Worm (Caenorhabditis elegans) whole organism, L1 larva: ENCODE results near the gene ceh-37.

ENCODE experiments used
- C04F5.9 ChIP-seq: sonication (generic microtip); optimal IDR thresholded peaks from 2 replicates; lab custom pipeline; 2016; ENCODE audit warnings: missing genetic modification characterization, missing compliant biosample characterization
- C34B4.2 ChIP-seq: sonication (generic microtip); optimal IDR thresholded peaks from 2 replicates; lab custom pipeline; 2017; ENCODE audit warnings: mild to moderate bottlenecking, missing genetic modification characterization, missing compliant biosample characterization
- alr-1 ChIP-seq: fragments of 200-800 bp; sonication (Bioruptor generic); optimal IDR thresholded peaks from 2 replicates; lab custom pipeline; 2018; ENCODE audit warnings: borderline replicate concordance, mild to moderate bottlenecking, missing genetic modification characterization, missing compliant biosample characterization
- aly-2 ChIP-seq: fragments of 150-350 bp; optimal IDR thresholded peaks from 2 replicates; lab custom pipeline; 2014; ENCODE audit warnings: missing biosample characterization, missing genetic modification characterization
- blmp-1 ChIP-seq: fragments of 150-350 bp; optimal IDR thresholded peaks from 2 replicates; lab custom pipeline; 2014; ENCODE audit warnings: missing biosample characterization, missing genetic modification characterization
- ceh-8 ChIP-seq: fragments of 200-800 bp; sonication (Bioruptor generic); optimal IDR thresholded peaks from 2 replicates; lab custom pipeline; 2018; ENCODE audit warnings: mild to moderate bottlenecking, missing genetic modification characterization, moderate library complexity, missing compliant biosample characterization
- ceh-82 ChIP-seq, 3 experiments: fragments of 150-350 bp in 1 of 3; sonication (generic microtip) in 2 of 3; optimal IDR thresholded peaks; 2 replicates each; lab custom pipeline; 2014 to 2017; ENCODE audit warnings: missing biosample characterization in 3 of 3, missing genetic modification characterization in 3 of 3
- ceh-88 ChIP-seq: fragments of 200-800 bp; sonication (Bioruptor generic); IDR thresholded peaks from 2 replicates; pipeline ENCODE4 v1.3.6; 2022; ENCODE audit warnings: missing genetic modification characterization, missing compliant biosample characterization
- ces-1 ChIP-seq: fragments of 150-350 bp; optimal IDR thresholded peaks from 2 replicates; lab custom pipeline; 2014; ENCODE audit warnings: missing biosample characterization, missing genetic modification reagents, missing genetic modification characterization
- dpl-1 ChIP-seq, 3 experiments: fragments of 150-350 bp in 2 of 3; sonication (generic microtip) in 1 of 3; optimal IDR thresholded peaks; 2 replicates each; lab custom pipeline; 2014 to 2017; ENCODE audit warnings: missing biosample characterization in 3 of 3, missing genetic modification characterization in 3 of 3, missing genetic modification reagents in 3 of 3
- dsc-1 ChIP-seq: sonication (generic microtip); optimal IDR thresholded peaks from 2 replicates; lab custom pipeline; 2016; ENCODE audit warnings: mild to moderate bottlenecking, missing genetic modification characterization, missing compliant biosample characterization
- fkh-4 ChIP-seq: sonication (generic microtip); optimal IDR thresholded peaks from 2 replicates; lab custom pipeline; 2016; ENCODE audit warnings: missing compliant biosample characterization, missing genetic modification characterization, borderline replicate concordance
- fkh-8 ChIP-seq: sonication (generic microtip); optimal IDR thresholded peaks from 2 replicates; lab custom pipeline; 2016; ENCODE audit warnings: mild to moderate bottlenecking, missing genetic modification characterization, missing compliant biosample characterization
- fos-1 ChIP-seq: fragments of 150-350 bp; optimal IDR thresholded peaks from 2 replicates; lab custom pipeline; 2014; ENCODE audit warnings: missing biosample characterization, missing genetic modification characterization
- grh-1 ChIP-seq: fragments of 200-800 bp; sonication (Bioruptor generic); IDR thresholded peaks from 2 replicates; pipeline ENCODE4 v1.3.6; 2022; ENCODE audit warnings: missing genetic modification reagents, missing genetic modification characterization, missing compliant biosample characterization
- hpl-2 ChIP-seq: fragments of 150-350 bp; optimal IDR thresholded peaks from 2 replicates; lab custom pipeline; 2014; ENCODE audit warnings: missing biosample characterization, missing genetic modification reagents, missing genetic modification characterization
- isw-1 ChIP-seq: fragments of 200-800 bp; sonication (Bioruptor generic); IDR thresholded peaks from 2 replicates; pipeline ENCODE4 v1.3.6; 2022; ENCODE audit warnings: missing genetic modification characterization, missing compliant biosample characterization
- jun-1 ChIP-seq: fragments of 150-350 bp; optimal IDR thresholded peaks from 2 replicates; lab custom pipeline; 2014; ENCODE audit warnings: missing biosample characterization, missing genetic modification reagents, missing genetic modification characterization
- lin-13 ChIP-seq: fragments of 150-350 bp; optimal IDR thresholded peaks from 2 replicates; lab custom pipeline; 2014; ENCODE audit warnings: missing biosample characterization, missing genetic modification reagents, missing genetic modification characterization
- lin-14 ChIP-seq: fragments of 200-800 bp; sonication (Bioruptor generic); optimal IDR thresholded peaks from 2 replicates; lab custom pipeline; 2018; ENCODE audit warnings: mild to moderate bottlenecking, missing genetic modification characterization, moderate library complexity, missing compliant biosample characterization
- lin-15B ChIP-seq: fragments of 150-350 bp; sonication (generic microtip); optimal IDR thresholded peaks from 3 replicates; lab custom pipeline; 2014; ENCODE audit warnings: missing biosample characterization, missing genetic modification characterization
- lin-35 ChIP-seq, 2 experiments: fragments of 150-350 bp; optimal IDR thresholded peaks; 2 replicates each; lab custom pipeline; 2014; ENCODE audit warnings: missing biosample characterization in 2 of 2, missing genetic modification characterization in 2 of 2, missing genetic modification reagents in 2 of 2
- lir-3 ChIP-seq: sonication (generic microtip); optimal IDR thresholded peaks from 2 replicates; lab custom pipeline; 2016; ENCODE audit warnings: mild to moderate bottlenecking, missing genetic modification characterization, moderate library complexity, missing compliant biosample characterization; ENCODE audit not compliant: poor library complexity
- mab-9 ChIP-seq: fragments of 200-800 bp; sonication (Bioruptor generic); IDR thresholded peaks from 2 replicates; pipeline ENCODE4 v1.3.6; 2022; ENCODE audit warnings: missing genetic modification reagents, missing genetic modification characterization, missing compliant biosample characterization
- mef-2 ChIP-seq: fragments of 150-350 bp; optimal IDR thresholded peaks from 2 replicates; lab custom pipeline; 2014; ENCODE audit warnings: missing biosample characterization, missing genetic modification characterization
- mep-1 ChIP-seq: fragments of 150-350 bp; optimal IDR thresholded peaks from 2 replicates; lab custom pipeline; 2014; ENCODE audit warnings: missing biosample characterization, missing genetic modification characterization
- nhr-11 ChIP-seq: fragments of 150-350 bp; optimal IDR thresholded peaks from 2 replicates; lab custom pipeline; 2014; ENCODE audit warnings: missing biosample characterization, missing genetic modification characterization
- nhr-20 ChIP-seq: sonication (generic microtip); optimal IDR thresholded peaks from 2 replicates; lab custom pipeline; 2016; ENCODE audit warnings: mild to moderate bottlenecking, missing genetic modification characterization, missing compliant biosample characterization
- nhr-71 ChIP-seq: sonication (generic microtip); optimal IDR thresholded peaks from 2 replicates; lab custom pipeline; 2016; ENCODE audit warnings: mild to moderate bottlenecking, missing genetic modification characterization, moderate library complexity, missing compliant biosample characterization
- nhr-76 ChIP-seq: sonication (generic microtip); optimal IDR thresholded peaks from 2 replicates; lab custom pipeline; 2017; ENCODE audit warnings: missing biosample characterization, missing genetic modification characterization
- nhr-77 ChIP-seq: fragments of 150-350 bp; optimal IDR thresholded peaks from 2 replicates; lab custom pipeline; 2014; ENCODE audit warnings: missing biosample characterization, missing genetic modification characterization
- nhr-84 ChIP-seq: sonication (generic microtip); optimal IDR thresholded peaks from 2 replicates; lab custom pipeline; 2017; ENCODE audit warnings: missing biosample characterization, missing genetic modification characterization
- nhr-85 ChIP-seq: sonication (generic microtip); peaks from one replicate; lab custom pipeline; 2016; ENCODE audit warnings: missing genetic modification characterization, inconsistent platforms, missing compliant biosample characterization
- nhr-90 ChIP-seq: sonication (generic microtip); optimal IDR thresholded peaks from 2 replicates; lab custom pipeline; 2016; ENCODE audit warnings: mild to moderate bottlenecking, missing genetic modification characterization, missing compliant biosample characterization; ENCODE audit not compliant: poor library complexity
- pag-3 ChIP-seq: sonication (generic microtip); optimal IDR thresholded peaks from 2 replicates; lab custom pipeline; 2017; ENCODE audit warnings: missing genetic modification characterization, mild to moderate bottlenecking, missing compliant biosample characterization, antibody characterized with exemption, borderline replicate concordance; ENCODE audit not compliant: insufficient read depth
- pax-3 ChIP-seq: fragments of 200-800 bp; sonication (Bioruptor generic); optimal IDR thresholded peaks from 2 replicates; lab custom pipeline; 2018; ENCODE audit warnings: mild to moderate bottlenecking, missing genetic modification characterization, moderate library complexity, missing compliant biosample characterization
- pqm-1 ChIP-seq: sonication (generic microtip); optimal IDR thresholded peaks from 3 replicates; lab custom pipeline; 2017; ENCODE audit warnings: missing biosample characterization, missing genetic modification characterization
- skn-1 ChIP-seq: fragments of 150-350 bp; optimal IDR thresholded peaks from 2 replicates; lab custom pipeline; 2014; ENCODE audit warnings: missing biosample characterization, missing genetic modification characterization
- snpc-4 ChIP-seq: fragments of 150-350 bp; optimal IDR thresholded peaks from 2 replicates; lab custom pipeline; 2014; ENCODE audit warnings: missing biosample characterization, missing genetic modification characterization
- snu-23 ChIP-seq: sonication (generic microtip); optimal IDR thresholded peaks from 2 replicates; lab custom pipeline; 2016; ENCODE audit warnings: missing genetic modification characterization, missing compliant biosample characterization
- sox-4 ChIP-seq: sonication (generic microtip); optimal IDR thresholded peaks from 2 replicates; lab custom pipeline; 2016; ENCODE audit warnings: missing genetic modification characterization, missing compliant biosample characterization
- sptf-1 ChIP-seq: fragments of 150-350 bp; optimal IDR thresholded peaks from 2 replicates; lab custom pipeline; 2014; ENCODE audit warnings: missing biosample characterization, missing genetic modification characterization
- swsn-7 ChIP-seq: sonication (generic microtip); optimal IDR thresholded peaks from 2 replicates; lab custom pipeline; 2016; ENCODE audit warnings: missing genetic modification characterization, missing compliant biosample characterization
- unc-130 ChIP-seq: fragments of 150-350 bp; optimal IDR thresholded peaks from 2 replicates; lab custom pipeline; 2017; ENCODE audit warnings: missing biosample characterization, missing genetic modification characterization, inconsistent platforms
- unc-30 ChIP-seq: sonication (generic microtip); optimal IDR thresholded peaks from 2 replicates; lab custom pipeline; 2017; ENCODE audit warnings: missing biosample characterization, missing genetic modification characterization
- vab-15 ChIP-seq: sonication (generic microtip); optimal IDR thresholded peaks from 2 replicates; lab custom pipeline; 2017; ENCODE audit warnings: missing genotype, mild to moderate bottlenecking, missing genetic modification characterization, missing compliant biosample characterization
- zip-4 ChIP-seq: fragments of 200-800 bp; sonication (Bioruptor generic); optimal IDR thresholded peaks from 2 replicates; lab custom pipeline; 2018; ENCODE audit warnings: mild to moderate bottlenecking, missing genetic modification characterization, moderate library complexity, missing compliant biosample characterization
- ztf-11 ChIP-seq, 2 experiments: sonication (generic microtip); optimal IDR thresholded peaks; 2 replicates each; lab custom pipeline; 2016 to 2017; ENCODE audit warnings: missing genetic modification characterization in 2 of 2, missing biosample characterization in 1 of 2, missing compliant biosample characterization in 1 of 2
- ztf-4 ChIP-seq: fragments of 150-350 bp; optimal IDR thresholded peaks from 2 replicates; lab custom pipeline; 2014; ENCODE audit warnings: missing biosample characterization, missing genetic modification characterization

ceh-37 gene

ce11 chrX:14182514-14182913, 25.3 kb downstream of the ceh-37 start:
- no peak for TF ChIP-seq lin-35 (GFP tag; optimal IDR thresholded peaks at IDR 0.05; lab: Kevin White, UChicago)
- no peak for TF ChIP-seq nhr-76 (tag; lab: Kevin White, UChicago)
- TF ChIP-seq lin-15B (tag; lab: Kevin White, UChicago): no peak
- no peak for TF ChIP-seq sptf-1 (tag; lab: Kevin White, UChicago)
- no peak for TF ChIP-seq ceh-8 (GFP tag; lab: Kevin White, UChicago)
- peak; percentile 36 for TF ChIP-seq sox-4
- TF ChIP-seq snu-23 (GFP tag; lab: Kevin White, UChicago): no peak
- no peak for TF ChIP-seq blmp-1 (tag; lab: Kevin White, UChicago)
- no peak for TF ChIP-seq nhr-20 (tag; lab: Kevin White, UChicago)
- no peak for TF ChIP-seq nhr-71 (tag; lab: Kevin White, UChicago)
- TF ChIP-seq mab-9 (GFP tag; lab: Robert Waterston, UW): no peak
- peak; percentile 55 for TF ChIP-seq pax-3 (tag; lab: Kevin White, UChicago)
- no peak for TF ChIP-seq ceh-82 (tag; optimal IDR thresholded peaks at IDR 0.05; lab: Kevin White, UChicago)
- TF ChIP-seq ztf-11 (tag; optimal IDR thresholded peaks at IDR 0.05; lab: Kevin White, UChicago): no peak
- TF ChIP-seq unc-30: no peak
- no peak for TF ChIP-seq lir-3
- TF ChIP-seq ces-1 (GFP tag; lab: Kevin White, UChicago): no peak
- no peak for TF ChIP-seq lin-14 (GFP tag; lab: Kevin White, UChicago)
- peak; percentile 88 for TF ChIP-seq dsc-1 (tag; lab: Kevin White, UChicago)
- no peak for TF ChIP-seq aly-2
- no peak for TF ChIP-seq pag-3
- no peak for TF ChIP-seq nhr-11 (tag; lab: Kevin White, UChicago)
- no peak for TF ChIP-seq isw-1 (GFP tag; lab: Robert Waterston, UW)
- no peak for TF ChIP-seq ztf-4 (tag; lab: Kevin White, UChicago)
- TF ChIP-seq grh-1: no peak
- TF ChIP-seq jun-1 (tag; lab: Kevin White, UChicago): no peak

- TF ChIP-seq nhr-11 (tag; lab: Kevin White, UChicago) (no peak), nhr-20 (tag; lab: Kevin White, UChicago) (no peak), pag-3 (no peak), nhr-85 (tag; lab: Kevin White, UChicago) (no peak), alr-1 (no peak), skn-1 (no peak), sptf-1 (tag; lab: Kevin White, UChicago) (no peak), ces-1 (GFP tag; lab: Kevin White, UChicago) (no peak), ceh-88 (no peak), fkh-4 (no peak), mep-1 (tag; lab: Kevin White, UChicago) (no peak), nhr-84 (tag; lab: Kevin White, UChicago) (no peak), C04F5.9 (tag; lab: Kevin White, UChicago) (no peak), zip-4 (GFP tag; lab: Kevin White, UChicago) (no peak), dpl-1 (GFP tag; optimal IDR thresholded peaks at IDR 0.05; lab: Kevin White, UChicago) (no peak), nhr-90 (no peak), lin-14 (GFP tag; lab: Kevin White, UChicago) (no peak), C34B4.2 (no peak), snu-23 (GFP tag; lab: Kevin White, UChicago) (no peak)
Measured at ce11 chrX:14180151-14180550, 27.6 kb downstream of the ceh-37 start, which contains the start of gene C37E2.3. Gene C37E2.3 (plus strand): TSS chrX:14180451.

ce11 chrX:14179488-14179887, 28.3 kb downstream of the ceh-37 start:
- no peak for TF ChIP-seq swsn-7 (tag; lab: Kevin White, UChicago)
- no peak for TF ChIP-seq snpc-4
- TF ChIP-seq mab-9 (GFP tag; lab: Robert Waterston, UW): no peak
- TF ChIP-seq hpl-2 (GFP tag; lab: Kevin White, UChicago): no peak
- TF ChIP-seq mef-2: no peak
- TF ChIP-seq dsc-1 (tag; lab: Kevin White, UChicago): no peak
- TF ChIP-seq vab-15: no peak
- TF ChIP-seq fkh-8: no peak
- TF ChIP-seq unc-30: no peak
- TF ChIP-seq fos-1 (tag; lab: Kevin White, UChicago): no peak
- no peak for TF ChIP-seq nhr-85 (tag; lab: Kevin White, UChicago)
- no peak for TF ChIP-seq unc-130
- TF ChIP-seq ztf-4 (tag; lab: Kevin White, UChicago): no peak
- no peak for TF ChIP-seq nhr-77
- no peak for TF ChIP-seq lin-13 (GFP tag; lab: Kevin White, UChicago)
- TF ChIP-seq pqm-1 (tag; lab: Kevin White, UChicago): no peak
